Worm (Caenorhabditis elegans) whole organism, mixed stage, embryonic: Measurements from ENCODE around the gene selt-1.2.

ENCODE experiments used
- M03D4.4 ChIP-seq: sonication (generic microtip); optimal IDR thresholded peaks from 2 replicates; lab custom pipeline; 2017; ENCODE audit warnings: mild to moderate bottlenecking, missing genetic modification characterization, missing compliant biosample characterization
- ces-1 ChIP-seq: fragments of 150-350 bp; optimal IDR thresholded peaks from 2 replicates; lab custom pipeline; 2014; ENCODE audit warnings: missing biosample characterization, missing genetic modification reagents, missing genetic modification characterization
- lin-32 ChIP-seq: fragments of 200-800 bp; sonication (Bioruptor generic); optimal IDR thresholded peaks from 2 replicates; lab custom pipeline; 2018; ENCODE audit warnings: mild to moderate bottlenecking, missing genetic modification characterization, missing compliant biosample characterization
- unc-39 ChIP-seq: fragments of 150-350 bp; optimal IDR thresholded peaks from 2 replicates; lab custom pipeline; 2014; ENCODE audit warnings: missing biosample characterization, missing genetic modification characterization

Gene selt-1.2

DNA sequence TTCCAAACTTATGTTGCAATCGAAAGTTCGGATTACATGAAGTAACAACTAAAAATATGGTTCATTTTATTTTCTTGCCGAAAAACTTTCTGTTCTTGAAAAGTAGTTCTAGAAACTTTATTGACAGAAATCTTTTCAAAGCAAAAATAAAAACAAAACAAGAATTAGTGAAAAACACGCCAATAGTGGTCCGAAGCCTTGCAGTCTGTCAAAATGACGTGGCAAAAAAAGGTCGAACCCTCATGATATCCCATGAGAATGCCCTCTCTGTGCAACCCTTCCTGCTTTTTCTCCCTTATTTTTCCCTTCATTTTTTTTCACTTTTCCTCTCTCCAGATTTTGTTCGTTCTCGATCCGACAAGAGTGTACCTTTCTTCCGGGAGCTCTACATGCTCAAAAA, 48.0 kb downstream of the selt-1.2 start:
- TF ChIP-seq lin-32 (GFP tag; lab: Kevin White, UChicago) (no peak), ces-1 (GFP tag; lab: Kevin White, UChicago) (no peak), unc-39 (no peak), M03D4.4 (no peak)
